Fruit fly (Drosophila melanogaster): ENCODE measurements around the gene Ugt36E1.

Ugt36E1 gene

dm6 chr2L:18809486-18809885 is 17.1 kb upstream of the Ugt36E1 start:
- no peak for TF ChIP-seq Mio (GFP tag; optimal IDR thresholded peaks at IDR 0.05)
- TF ChIP-seq HLH106 (tag; optimal IDR thresholded peaks at IDR 0.05) = no peak
- TF ChIP-seq h (GFP tag; optimal IDR thresholded peaks at IDR 0.05) = no peak
- TF ChIP-seq psq (GFP tag; optimal IDR thresholded peaks at IDR 0.05) = no peak
- TF ChIP-seq br (GFP tag; optimal IDR thresholded peaks at IDR 0.05) = no peak
- no peak for TF ChIP-seq Dif (GFP tag; optimal IDR thresholded peaks at IDR 0.05; ENCODE audit: partially characterized antibody)
- TF ChIP-seq woc (GFP tag; optimal IDR thresholded peaks at IDR 0.05) = no peak
- no peak for TF ChIP-seq OdsH (GFP tag; optimal IDR thresholded peaks at IDR 0.05)
- TF ChIP-seq N (GFP tag; optimal IDR thresholded peaks at IDR 0.05) = no peak
- TF ChIP-seq CrebA (GFP tag; optimal IDR thresholded peaks at IDR 0.05; ENCODE audit: borderline replicate concordance) = no peak
- TF ChIP-seq pan (optimal IDR thresholded peaks at IDR 0.05) = no peak
- TF ChIP-seq CG32264 (GFP tag; optimal IDR thresholded peaks at IDR 0.05) = no peak
- no peak for TF ChIP-seq Vsx2 (GFP tag; optimal IDR thresholded peaks at IDR 0.05; ENCODE audit: partially characterized antibody)
- TF ChIP-seq ey (GFP tag; optimal IDR thresholded peaks at IDR 0.05) = no peak
- no peak for TF ChIP-seq brk (GFP tag; optimal IDR thresholded peaks at IDR 0.05)
- no peak for TF ChIP-seq Sp1 (GFP tag; optimal IDR thresholded peaks at IDR 0.05)
- TF ChIP-seq CG9705 (GFP tag; optimal IDR thresholded peaks at IDR 0.05) = no peak
- no peak for TF ChIP-seq Myc (optimal IDR thresholded peaks at IDR 0.05)
- TF ChIP-seq tai (GFP tag; optimal IDR thresholded peaks at IDR 0.05) = no peak

dm6 chr2L:18810960-18811642 is 15.5 kb upstream of the Ugt36E1 start, which contains the start of the genes CG10570 and CG42502:
Gene CG10570 (minus strand): TSS chr2L:18811252.
Gene CG42502 (minus strand): TSS chr2L:18811252.
- TF ChIP-seq usp (GFP tag; optimal IDR thresholded peaks at IDR 0.05) = no peak
- TF ChIP-seq Sp1 (GFP tag; optimal IDR thresholded peaks at IDR 0.05) = peak; percentile 27
- TF ChIP-seq lola (GFP tag; optimal IDR thresholded peaks at IDR 0.05) = no peak
- no peak for TF ChIP-seq br (GFP tag; optimal IDR thresholded peaks at IDR 0.05)
- peak; percentile 41 for TF ChIP-seq HLH106 (tag; optimal IDR thresholded peaks at IDR 0.05)
- no peak for TF ChIP-seq Hnf4 (GFP tag; optimal IDR thresholded peaks at IDR 0.05)
- TF ChIP-seq brk (GFP tag; optimal IDR thresholded peaks at IDR 0.05) = no peak
- no peak for TF ChIP-seq Abd-B (GFP tag; optimal IDR thresholded peaks at IDR 0.05)
- TF ChIP-seq Dfd (GFP tag; optimal IDR thresholded peaks at IDR 0.05) = no peak
- TF ChIP-seq Jra (GFP tag; optimal IDR thresholded peaks at IDR 0.05) = no peak
- no peak for TF ChIP-seq foxo (GFP tag; optimal IDR thresholded peaks at IDR 0.05)
- TF ChIP-seq Dif (GFP tag; optimal IDR thresholded peaks at IDR 0.05; ENCODE audit: partially characterized antibody) = peak; percentile 2
- TF ChIP-seq dmrt93B (GFP tag; optimal IDR thresholded peaks at IDR 0.05) = no peak
- TF ChIP-seq pan (optimal IDR thresholded peaks at IDR 0.05) = peak; percentile 34

- no peak for TF ChIP-seq h (GFP tag; optimal IDR thresholded peaks at IDR 0.05)
- TF ChIP-seq Sp1 (GFP tag; optimal IDR thresholded peaks at IDR 0.05) = no peak
- TF ChIP-seq dmrt93B (GFP tag; optimal IDR thresholded peaks at IDR 0.05) = no peak
- no peak for TF ChIP-seq sage (GFP tag; optimal IDR thresholded peaks at IDR 0.05)
- TF ChIP-seq Mio (GFP tag; optimal IDR thresholded peaks at IDR 0.05) = no peak
- TF ChIP-seq foxo (GFP tag; optimal IDR thresholded peaks at IDR 0.05) = no peak
- TF ChIP-seq jim (GFP tag; optimal IDR thresholded peaks at IDR 0.05) = no peak
- no peak for TF ChIP-seq GATAd (GFP tag; optimal IDR thresholded peaks at IDR 0.05)
- no peak for TF ChIP-seq dsf (GFP tag; optimal IDR thresholded peaks at IDR 0.05; ENCODE audit: borderline replicate concordance)
- no peak for TF ChIP-seq fru (GFP tag; optimal IDR thresholded peaks at IDR 0.05)
- no peak for TF ChIP-seq CG9705 (GFP tag; optimal IDR thresholded peaks at IDR 0.05)
- TF ChIP-seq Vsx2 (GFP tag; optimal IDR thresholded peaks at IDR 0.05; ENCODE audit: partially characterized antibody) = no peak
- no peak for TF ChIP-seq Myc (optimal IDR thresholded peaks at IDR 0.05)
- no peak for TF ChIP-seq pan (optimal IDR thresholded peaks at IDR 0.05)
- no peak for TF ChIP-seq HLH106 (tag; optimal IDR thresholded peaks at IDR 0.05)
- no peak for TF ChIP-seq CG32264 (GFP tag; optimal IDR thresholded peaks at IDR 0.05)
- no peak for TF ChIP-seq lola (GFP tag; optimal IDR thresholded peaks at IDR 0.05)
- TF ChIP-seq woc (GFP tag; optimal IDR thresholded peaks at IDR 0.05) = no peak
- no peak for TF ChIP-seq Abd-B (GFP tag; optimal IDR thresholded peaks at IDR 0.05)
Measured at dm6 chr2L:18812348-18812747, 14.2 kb upstream of the Ugt36E1 start, which contains the start of the genes CG17325 and CG42305. Gene CG17325 (plus strand): TSS chr2L:18812648. Gene CG42305 (plus strand): TSS chr2L:18812648.

dm6 chr2L:18812755-18813154 is 13.8 kb upstream of the Ugt36E1 start:
- no peak for TF ChIP-seq Rel (GFP tag; optimal IDR thresholded peaks at IDR 0.05)
- TF ChIP-seq Rel (tag; optimal IDR thresholded peaks at IDR 0.05) = no peak
- TF ChIP-seq pan (optimal IDR thresholded peaks at IDR 0.05) = no peak
- no peak for TF ChIP-seq dmrt93B (GFP tag; optimal IDR thresholded peaks at IDR 0.05)
- no peak for TF ChIP-seq rgr (GFP tag; optimal IDR thresholded peaks at IDR 0.05)
- TF ChIP-seq sage (GFP tag; optimal IDR thresholded peaks at IDR 0.05) = no peak
- TF ChIP-seq ey (GFP tag; optimal IDR thresholded peaks at IDR 0.05) = no peak
- TF ChIP-seq Vsx2 (GFP tag; optimal IDR thresholded peaks at IDR 0.05; ENCODE audit: partially characterized antibody) = no peak
- no peak for TF ChIP-seq Abd-B (GFP tag; optimal IDR thresholded peaks at IDR 0.05)
- no peak for TF ChIP-seq Jra (GFP tag; optimal IDR thresholded peaks at IDR 0.05)
- no peak for TF ChIP-seq jim (GFP tag; optimal IDR thresholded peaks at IDR 0.05)
- no peak for TF ChIP-seq CG9705 (GFP tag; optimal IDR thresholded peaks at IDR 0.05)
- TF ChIP-seq Hnf4 (GFP tag; optimal IDR thresholded peaks at IDR 0.05) = no peak
- no peak for TF ChIP-seq CG32264 (GFP tag; optimal IDR thresholded peaks at IDR 0.05)

Measured in whole organism, wandering third instar larva.